Worm (Caenorhabditis elegans) whole organism, L4/young adult: ENCODE data around the gene wrt-3.

ENCODE experiments used
- dao-5 ChIP-seq: sonication (generic microtip); optimal IDR thresholded peaks from 2 replicates; lab custom pipeline; 2016; ENCODE audit warnings: missing genotype, missing genetic modification characterization, moderate library complexity, missing compliant biosample characterization
- him-1 ChIP-seq: sonication (generic microtip); optimal IDR thresholded peaks from 2 replicates; lab custom pipeline; 2016; ENCODE audit warnings: missing genotype, missing genetic modification reagents, missing genetic modification characterization, missing compliant biosample characterization

ce11 chrIV:9512836-9513235 is 35.6 kb upstream of the wrt-3 start, which contains the start of gene C33A12.3:
- TF ChIP-seq him-1 (no peak), dao-5 (tag; lab: Kevin White, UChicago) (no peak)
